Worm (Caenorhabditis elegans) whole organism, L4/young adult: ENCODE results near the gene C14A4.7.

Experiments
- W03F9.2 ChIP-seq: fragments of 150-350 bp; optimal IDR thresholded peaks from 2 replicates; lab custom pipeline; 2014; ENCODE audit warnings: missing biosample characterization, missing genetic modification characterization
- dao-5 ChIP-seq: sonication (generic microtip); optimal IDR thresholded peaks from 2 replicates; lab custom pipeline; 2016; ENCODE audit warnings: missing genotype, missing genetic modification characterization, moderate library complexity, missing compliant biosample characterization
- him-1 ChIP-seq: sonication (generic microtip); optimal IDR thresholded peaks from 2 replicates; lab custom pipeline; 2016; ENCODE audit warnings: missing genotype, missing genetic modification reagents, missing genetic modification characterization, missing compliant biosample characterization

DNA sequence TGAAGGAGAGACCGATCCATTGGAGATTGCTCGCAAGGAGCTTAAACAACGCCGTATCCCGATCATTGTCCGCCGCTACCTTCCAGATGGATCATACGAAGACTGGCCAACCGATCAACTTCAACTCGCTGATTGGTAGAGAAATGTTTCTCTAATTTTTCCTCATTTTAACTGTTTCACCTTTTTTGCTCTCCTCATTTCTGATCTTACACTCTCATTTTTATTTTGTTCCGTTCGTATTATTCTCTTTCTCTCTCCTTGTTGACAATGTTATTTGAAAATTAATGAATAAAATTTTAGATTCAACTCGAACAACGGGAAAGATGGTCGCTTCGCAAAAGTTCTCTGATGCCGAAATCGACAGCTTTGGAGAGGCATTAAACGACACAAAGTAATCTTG lies 16.7 kb downstream of the C14A4.7 start, which contains the start of gene dohh-1:
- TF ChIP-seq W03F9.2 (tag; lab: Kevin White, UChicago) (no peak), him-1 (tag; lab: Kevin White, UChicago) (no peak), dao-5 (no peak)
